Fruit fly (Drosophila melanogaster) whole organism, embryonic: ENCODE results near the gene eEF1alpha2.
A peak's percentile ranks its signal among the peaks of the same experiment; 100 is the strongest.

ENCODE experiments used
- BEAF-32 ChIP-seq: fragments of 200-800 bp; sonication (Bioruptor generic); optimal IDR thresholded peaks from 3 replicates; lab custom pipeline; 2017; ENCODE audit warnings: missing biosample characterization, missing genetic modification characterization, mild to moderate bottlenecking, moderate library complexity, missing genetic modification reagents
- CG10274 ChIP-seq: fragments of 200-800 bp; sonication (Bioruptor generic); optimal IDR thresholded peaks from 3 replicates; lab custom pipeline; 2017; ENCODE audit warnings: missing biosample characterization, mild to moderate bottlenecking, missing genetic modification characterization
- CG10321 ChIP-seq: fragments of 200-800 bp; sonication (Bioruptor generic); IDR thresholded peaks from 2 replicates; pipeline ENCODE4 v1.3.6; 2022; ENCODE audit warnings: missing biosample characterization, missing genetic modification characterization
- CG10979 ChIP-seq: fragments of 200-800 bp; sonication (Bioruptor generic); optimal IDR thresholded peaks from 2 replicates; lab custom pipeline; 2018; ENCODE audit warnings: missing biosample characterization, mild to moderate bottlenecking, missing genetic modification characterization, moderate library complexity
- CG11247 ChIP-seq: fragments of 200-800 bp; sonication (Bioruptor generic); IDR thresholded peaks from 2 replicates; pipeline ENCODE4 v1.3.6; 2022; ENCODE audit warnings: missing biosample characterization, missing genetic modification characterization
- CG11696 ChIP-seq: fragments of 200-800 bp; sonication (Bioruptor generic); IDR thresholded peaks from 2 replicates; pipeline ENCODE4 v1.3.6; 2022; ENCODE audit warnings: missing biosample characterization, missing genetic modification characterization
- CG12071 ChIP-seq: fragments of 200-800 bp; sonication (Bioruptor generic); optimal IDR thresholded peaks from 3 replicates; lab custom pipeline; 2018; ENCODE audit warnings: missing biosample characterization, mild to moderate bottlenecking, missing genetic modification characterization
- CG13123 ChIP-seq: fragments of 200-800 bp; sonication (Bioruptor generic); optimal IDR thresholded peaks from 2 replicates; lab custom pipeline; 2016; ENCODE audit warnings: missing biosample characterization, missing genetic modification characterization
- CG13287 ChIP-seq: fragments of 200-800 bp; sonication (Bioruptor generic); IDR thresholded peaks from 2 replicates; pipeline ENCODE4 v1.3.6; 2022; ENCODE audit warnings: missing biosample characterization, missing genetic modification characterization; ENCODE audit not compliant: partially characterized antibody
- CG13296 ChIP-seq: fragments of 200-800 bp; sonication (Bioruptor generic); optimal IDR thresholded peaks from 3 replicates; lab custom pipeline; 2018; ENCODE audit warnings: missing biosample characterization, mild to moderate bottlenecking, missing genetic modification characterization
- CG16863 ChIP-seq: fragments of 200-800 bp; sonication (Bioruptor generic); optimal IDR thresholded peaks from 3 replicates; lab custom pipeline; 2016; ENCODE audit warnings: missing biosample characterization, missing genetic modification characterization
- CG17359 ChIP-seq: fragments of 200-800 bp; sonication (Bioruptor generic); optimal IDR thresholded peaks from 3 replicates; lab custom pipeline; 2018; ENCODE audit warnings: missing biosample characterization, mild to moderate bottlenecking, missing genetic modification characterization, moderate library complexity
- CG17361 ChIP-seq: fragments of 200-800 bp; sonication (Bioruptor generic); IDR thresholded peaks from 3 replicates; pipeline ENCODE4 v1.3.6; 2022; ENCODE audit warnings: missing biosample characterization, missing genetic modification characterization
- CG17385 ChIP-seq: fragments of 200-800 bp; sonication (Bioruptor generic); optimal IDR thresholded peaks from 3 replicates; lab custom pipeline; 2018; ENCODE audit warnings: missing biosample characterization, mild to moderate bottlenecking, missing genetic modification characterization
- CG2678 ChIP-seq: fragments of 200-800 bp; sonication (Bioruptor generic); optimal IDR thresholded peaks from 3 replicates; lab custom pipeline; 2019; ENCODE audit warnings: missing biosample characterization, mild to moderate bottlenecking, missing genetic modification characterization, moderate library complexity
- CG30403 ChIP-seq: fragments of 200-800 bp; sonication (Bioruptor generic); optimal IDR thresholded peaks from 3 replicates; lab custom pipeline; 2016; ENCODE audit warnings: missing biosample characterization, missing genetic modification characterization
- CG31224 ChIP-seq: fragments of 200-800 bp; sonication (Bioruptor generic); IDR thresholded peaks from 2 replicates; pipeline ENCODE4 v1.3.6; 2022; ENCODE audit warnings: missing biosample characterization, missing genetic modification characterization
- CG31441 ChIP-seq: fragments of 200-800 bp; sonication (Bioruptor generic); IDR thresholded peaks from 2 replicates; pipeline ENCODE4 v1.3.6; 2022; ENCODE audit warnings: missing biosample characterization, missing genetic modification characterization
- CG34224 ChIP-seq: fragments of 200-800 bp; sonication (Bioruptor generic); IDR thresholded peaks from 3 replicates; pipeline ENCODE4 v1.3.6; 2022; ENCODE audit warnings: missing biosample characterization, missing genetic modification characterization; ENCODE audit not compliant: partially characterized antibody
- CG4730 ChIP-seq: fragments of 200-800 bp; sonication (Bioruptor generic); IDR thresholded peaks from 2 replicates; pipeline ENCODE4 v1.3.6; 2022; ENCODE audit warnings: missing biosample characterization, missing genetic modification characterization
- CG5180 ChIP-seq: fragments of 200-800 bp; sonication (Bioruptor generic); optimal IDR thresholded peaks from 3 replicates; lab custom pipeline; 2017; ENCODE audit warnings: missing biosample characterization, missing genetic modification characterization, mild to moderate bottlenecking, moderate library complexity, missing genetic modification reagents
- CG7372 ChIP-seq: fragments of 200-800 bp; sonication (Bioruptor generic); IDR thresholded peaks from 2 replicates; pipeline ENCODE4 v1.3.6; 2022; ENCODE audit warnings: missing biosample characterization, missing genetic modification characterization
- CG7839 ChIP-seq: fragments of 200-800 bp; sonication (Bioruptor generic); optimal IDR thresholded peaks from 3 replicates; lab custom pipeline; 2018; ENCODE audit warnings: missing biosample characterization, mild to moderate bottlenecking, missing genetic modification characterization, moderate library complexity
- CG8478 ChIP-seq: fragments of >200 bp; optimal IDR thresholded peaks from 2 replicates; lab custom pipeline; 2018
- CG9437 ChIP-seq: fragments of 200-800 bp; sonication (Bioruptor generic); optimal IDR thresholded peaks from 2 replicates; lab custom pipeline; 2018; ENCODE audit warnings: missing biosample characterization, mild to moderate bottlenecking, missing genetic modification characterization
- CG9876 ChIP-seq: fragments of 200-800 bp; sonication (Bioruptor generic); optimal IDR thresholded peaks from 2 replicates; lab custom pipeline; 2016; ENCODE audit warnings: missing biosample characterization, missing genetic modification characterization
- CoRest ChIP-seq: fragments of 200-800 bp; sonication (Bioruptor generic); optimal IDR thresholded peaks from 3 replicates; lab custom pipeline; 2018; ENCODE audit warnings: missing biosample characterization, mild to moderate bottlenecking, missing genetic modification characterization, moderate library complexity
- Dbx ChIP-seq: fragments of 200-800 bp; sonication (Bioruptor generic); IDR thresholded peaks from 3 replicates; pipeline ENCODE4 v1.3.6; 2022; ENCODE audit warnings: missing biosample characterization, missing genetic modification characterization
- Dll ChIP-seq: fragments of 200-800 bp; sonication (Bioruptor generic); IDR thresholded peaks from 4 replicates; pipeline ENCODE4 v1.3.6; 2022; ENCODE audit warnings: missing biosample characterization, missing genetic modification characterization; ENCODE audit not compliant: partially characterized antibody
- Hand ChIP-seq: fragments of 200-800 bp; sonication (Bioruptor generic); optimal IDR thresholded peaks from 2 replicates; lab custom pipeline; 2017; ENCODE audit warnings: mild to moderate bottlenecking, missing biosample characterization, missing genetic modification reagents, missing genetic modification characterization
- HmgD ChIP-seq: fragments of 200-800 bp; sonication (Bioruptor generic); optimal IDR thresholded peaks from 3 replicates; lab custom pipeline; 2016; ENCODE audit warnings: missing biosample characterization, missing genetic modification characterization
- Hr3 ChIP-seq: fragments of 200-800 bp; sonication (Bioruptor generic); optimal IDR thresholded peaks from 3 replicates; lab custom pipeline; 2016; ENCODE audit warnings: missing biosample characterization, missing genetic modification characterization
- NFAT ChIP-seq: fragments of 200-800 bp; sonication (Bioruptor generic); IDR thresholded peaks from 2 replicates; pipeline ENCODE4 v1.3.6; 2022; ENCODE audit warnings: missing biosample characterization, missing genetic modification characterization
- PHDP ChIP-seq: fragments of 200-800 bp; sonication (Bioruptor generic); optimal IDR thresholded peaks from 3 replicates; lab custom pipeline; 2018; ENCODE audit warnings: missing biosample characterization, mild to moderate bottlenecking, missing genetic modification characterization, moderate library complexity
- Spps ChIP-seq: fragments of 200-800 bp; sonication (Bioruptor generic); optimal IDR thresholded peaks from 2 replicates; lab custom pipeline; 2018; ENCODE audit warnings: missing biosample characterization, mild to moderate bottlenecking, missing genetic modification characterization
- Xbp1 ChIP-seq: fragments of 200-800 bp; sonication (Bioruptor generic); optimal IDR thresholded peaks from 3 replicates; lab custom pipeline; 2016; ENCODE audit warnings: missing biosample characterization, mild to moderate bottlenecking, missing genetic modification characterization
- ac ChIP-seq: fragments of 200-800 bp; sonication (Bioruptor generic); optimal IDR thresholded peaks from 3 replicates; lab custom pipeline; 2017; ENCODE audit warnings: missing biosample characterization, mild to moderate bottlenecking, missing genetic modification characterization
- ap ChIP-seq: fragments of 200-800 bp; sonication (Bioruptor generic); IDR thresholded peaks from 2 replicates; pipeline ENCODE4 v1.3.6; 2022; ENCODE audit warnings: missing biosample characterization, missing genetic modification characterization
- ash1 ChIP-seq: fragments of 200-800 bp; sonication (Bioruptor generic); optimal IDR thresholded peaks from 2 replicates; lab custom pipeline; 2018; ENCODE audit warnings: missing biosample characterization, mild to moderate bottlenecking, missing genetic modification characterization
- bsh ChIP-seq, 2 experiments: fragments of 200-800 bp; sonication (Bioruptor generic); optimal IDR thresholded peaks; 2 replicates each; lab custom pipeline; 2017 to 2018; ENCODE audit warnings: mild to moderate bottlenecking in 2 of 2, missing biosample characterization in 2 of 2, missing genetic modification characterization in 2 of 2, moderate library complexity in 1 of 2
- corto ChIP-seq: fragments of 200-800 bp; sonication (Bioruptor generic); optimal IDR thresholded peaks from 2 replicates; lab custom pipeline; 2016; ENCODE audit warnings: missing biosample characterization, mild to moderate bottlenecking, missing genetic modification characterization, moderate library complexity
- dmrt11E ChIP-seq: fragments of 200-800 bp; sonication (Bioruptor generic); optimal IDR thresholded peaks from 3 replicates; lab custom pipeline; 2018; ENCODE audit warnings: missing biosample characterization, mild to moderate bottlenecking, missing genetic modification characterization, moderate library complexity
- eve ChIP-seq, 2 experiments: fragments of >200 bp; optimal IDR thresholded peaks; 2 replicates each; lab custom pipeline; 2017; ENCODE audit warnings: missing biosample characterization in 2 of 2, missing genetic modification characterization in 2 of 2
- ewg ChIP-seq: fragments of 200-800 bp; sonication (Bioruptor generic); optimal IDR thresholded peaks from 3 replicates; lab custom pipeline; 2017; ENCODE audit warnings: mild to moderate bottlenecking, missing biosample characterization, missing genetic modification reagents, missing genetic modification characterization
- gem ChIP-seq: fragments of 200-800 bp; sonication (Bioruptor generic); optimal IDR thresholded peaks from 2 replicates; lab custom pipeline; 2019; ENCODE audit warnings: missing biosample characterization, mild to moderate bottlenecking, missing genetic modification characterization, moderate library complexity
- grau ChIP-seq: fragments of 200-800 bp; optimal IDR thresholded peaks from 3 replicates; lab custom pipeline; 2019; ENCODE audit warnings: missing biosample characterization, mild to moderate bottlenecking, missing genetic modification characterization, moderate library complexity
- gt ChIP-seq: fragments of 200-800 bp; sonication (Bioruptor generic); IDR thresholded peaks from 2 replicates; pipeline ENCODE4 v1.3.6; 2022; ENCODE audit warnings: missing biosample characterization, missing genetic modification characterization
- kah ChIP-seq: fragments of 200-800 bp; sonication (Bioruptor generic); optimal IDR thresholded peaks from 2 replicates; lab custom pipeline; 2018; ENCODE audit warnings: missing biosample characterization, mild to moderate bottlenecking, missing genetic modification characterization
- pros ChIP-seq: fragments of 200-800 bp; sonication (Bioruptor generic); optimal IDR thresholded peaks from 3 replicates; lab custom pipeline; 2019; ENCODE audit warnings: missing biosample characterization, mild to moderate bottlenecking, missing genetic modification characterization, moderate library complexity
- sob ChIP-seq: fragments of 200-800 bp; sonication (Bioruptor generic); IDR thresholded peaks from 2 replicates; pipeline ENCODE4 v1.3.6; 2022; ENCODE audit warnings: missing biosample characterization, missing genetic modification characterization
- zfh2 ChIP-seq: fragments of 200-800 bp; sonication (Bioruptor generic); optimal IDR thresholded peaks from 2 replicates; lab custom pipeline; 2016; ENCODE audit warnings: missing biosample characterization, missing genetic modification characterization

eEF1alpha2 gene

dm6 chr3R:31718168-31718565, 20.1 kb upstream of the eEF1alpha2 start (continued):
- no peak for TF ChIP-seq CG10274 (GFP tag; lab: Kevin White, UChicago)
- peak; percentile 18 for TF ChIP-seq Xbp1 (GFP tag; lab: Kevin White, UChicago)
- TF ChIP-seq pros: no peak
- TF ChIP-seq sob: no peak
- TF ChIP-seq gt (GFP tag; lab: Robert Waterston, UW): no peak
- no peak for TF ChIP-seq CG5180 (GFP tag; lab: Kevin White, UChicago)
- peak in 1 of 2 experiments; percentile 23 for TF ChIP-seq bsh (GFP tag; optimal IDR thresholded peaks at IDR 0.05; lab: Kevin White, UChicago)
- no peak for TF ChIP-seq CG9876 (GFP tag; lab: Kevin White, UChicago)
- TF ChIP-seq gem: peak; percentile 38
- TF ChIP-seq Spps (tag; lab: Kevin White, UChicago): no peak
- TF ChIP-seq ac (GFP tag; lab: Kevin White, UChicago): no peak
- peak; percentile 1 for TF ChIP-seq CG7839 (tag; lab: Kevin White, UChicago)
- no peak for TF ChIP-seq CG7372 (GFP tag; lab: Robert Waterston, UW)
- no peak for TF ChIP-seq CG13296 (GFP tag; lab: Kevin White, UChicago)
- TF ChIP-seq CG17361 (GFP tag; lab: Robert Waterston, UW): 0 out of 3 replicates have a peak, but pooled peaks have one; percentile 25
- TF ChIP-seq CG11247 (GFP tag; lab: Robert Waterston, UW): no peak
- TF ChIP-seq CG8478: no peak
- TF ChIP-seq CG34224 (GFP tag; lab: Robert Waterston, UW): no peak
- TF ChIP-seq CG17359 (tag; lab: Kevin White, UChicago): peak; percentile 16
- no peak for TF ChIP-seq BEAF-32 (GFP tag; lab: Kevin White, UChicago)
- TF ChIP-seq ap (GFP tag; lab: Robert Waterston, UW): 0 out of 2 replicates have a peak, but pooled peaks have one; percentile 12
- TF ChIP-seq CG13123: no peak
- TF ChIP-seq zfh2 (GFP tag; lab: Kevin White, UChicago): no peak
- TF ChIP-seq CG31441 (GFP tag; lab: Robert Waterston, UW): no peak; the same call in 1 of the 2 replicates
- TF ChIP-seq PHDP (tag; lab: Kevin White, UChicago): no peak
- TF ChIP-seq CG17385 (GFP tag; lab: Kevin White, UChicago): no peak
- no peak for TF ChIP-seq ash1 (GFP tag; lab: Kevin White, UChicago)
- no peak for TF ChIP-seq dmrt11E (tag; lab: Kevin White, UChicago)
- TF ChIP-seq CG10979: peak; percentile 31
- TF ChIP-seq NFAT: 0 out of 2 replicates have a peak, but pooled peaks have one; percentile 4
- no peak for TF ChIP-seq HmgD (GFP tag; lab: Kevin White, UChicago)
- TF ChIP-seq CG16863 (GFP tag; lab: Kevin White, UChicago): no peak
- TF ChIP-seq CG10321 (GFP tag; lab: Robert Waterston, UW): no peak
- no peak for TF ChIP-seq CG13287
- 0 out of 2 replicates have a peak, but pooled peaks have one; percentile 23 for TF ChIP-seq CG4730 (GFP tag; lab: Robert Waterston, UW)
- no peak for TF ChIP-seq CG9437 (GFP tag; lab: Kevin White, UChicago)
- TF ChIP-seq ewg: peak; percentile 2
- TF ChIP-seq Dll: no peak
- TF ChIP-seq CG30403 (GFP tag; lab: Kevin White, UChicago): peak; percentile 18
- TF ChIP-seq CG11696 (GFP tag; lab: Robert Waterston, UW): no peak
- peak; percentile 22 for TF ChIP-seq CG2678
- no peak for TF ChIP-seq corto
- TF ChIP-seq CoRest (tag; lab: Kevin White, UChicago): peak; percentile 10
- no peak for TF ChIP-seq grau (tag; lab: Kevin White, UChicago)
- TF ChIP-seq CG12071 (GFP tag; lab: Kevin White, UChicago): no peak
- TF ChIP-seq Hand: no peak
- no peak for TF ChIP-seq eve (GFP tag; optimal IDR thresholded peaks at IDR 0.05; lab: Kevin White, UChicago)
- no peak for TF ChIP-seq Dbx (GFP tag; lab: Robert Waterston, UW)
- no peak for TF ChIP-seq CG31224
- TF ChIP-seq kah (GFP tag; lab: Kevin White, UChicago): no peak
- TF ChIP-seq Hr3: no peak
